Worm (Caenorhabditis elegans): ENCODE results near the gene T16A1.5.
"Not testable (repeated sequence)": the region's sequence is repeated elsewhere in the genome, so short reads cannot be mapped to it uniquely, and the experiment has no call there.

The T16A1.5 gene

ce11 chrII:2063989-2064388 lies 19.6 kb downstream of the T16A1.5 start, which contains the start of gene F07E5.13:
Gene F07E5.13, minus strand, starts transcription at chrII:2064089.
- TF ChIP-seq hlh-13 (GFP tag; optimal IDR thresholded peaks at IDR 0.05), result no peak
- no peak for TF ChIP-seq unc-86 (tag; optimal IDR thresholded peaks at IDR 0.05)
- TF ChIP-seq pqm-1 (tag; optimal IDR thresholded peaks at IDR 0.05), result no peak
- TF ChIP-seq ceh-6 (GFP tag; optimal IDR thresholded peaks at IDR 0.05), result no peak
- TF ChIP-seq ceh-22 (tag; optimal IDR thresholded peaks at IDR 0.05), result no peak
- TF ChIP-seq ceh-45 (GFP tag; IDR thresholded peaks at IDR 0.05), result no peak
- TF ChIP-seq sox-2 (GFP tag; IDR thresholded peaks at IDR 0.05), result no peak
- TF ChIP-seq ama-1 (optimal IDR thresholded peaks at IDR 0.05), result no peak
- no peak for TF ChIP-seq K02D7.2 (tag; optimal IDR thresholded peaks at IDR 0.05)
- TF ChIP-seq ahr-1 (tag; optimal IDR thresholded peaks at IDR 0.05), result no peak

- no peak for TF ChIP-seq ttx-3 (tag; optimal IDR thresholded peaks at IDR 0.05)
- peak; percentile 42 for TF ChIP-seq nfya-1 (tag; optimal IDR thresholded peaks at IDR 0.05)
- no peak for TF ChIP-seq K02D7.2 (tag; optimal IDR thresholded peaks at IDR 0.05)
- peak; percentile 20 for TF ChIP-seq unc-42 (tag; optimal IDR thresholded peaks at IDR 0.05)
- peak; percentile 1 for TF ChIP-seq tbx-2 (tag; optimal IDR thresholded peaks at IDR 0.05)
- TF ChIP-seq ceh-48 (tag; optimal IDR thresholded peaks at IDR 0.05), result no peak
- TF ChIP-seq hlh-6 (tag; optimal IDR thresholded peaks at IDR 0.05), result no peak
- no peak for TF ChIP-seq pqm-1 (tag; optimal IDR thresholded peaks at IDR 0.05)
Observed at ce11 chrII:2058985-2059384, 24.6 kb downstream of the T16A1.5 start, which contains the start of gene F07E5.5. Gene F07E5.5, minus strand, starts transcription at chrII:2059070.

- no peak for TF ChIP-seq tbx-7 (tag; optimal IDR thresholded peaks at IDR 0.05)
- no peak for TF ChIP-seq ceh-34 (tag; optimal IDR thresholded peaks at IDR 0.05)
- no peak for TF ChIP-seq ahr-1 (tag; optimal IDR thresholded peaks at IDR 0.05)
- no peak for TF ChIP-seq sdc-2 (tag; optimal IDR thresholded peaks at IDR 0.05)
- TF ChIP-seq unc-55 (GFP tag; optimal IDR thresholded peaks at IDR 0.05), result no peak
- TF ChIP-seq ceh-30 (tag; optimal IDR thresholded peaks at IDR 0.05), result no peak
- no peak for TF ChIP-seq hlh-6 (tag; optimal IDR thresholded peaks at IDR 0.05)
- TF ChIP-seq pqm-1 (tag; optimal IDR thresholded peaks at IDR 0.05), result no peak
- no peak for TF ChIP-seq tbx-2 (tag; optimal IDR thresholded peaks at IDR 0.05)
- TF ChIP-seq unc-86 (tag; optimal IDR thresholded peaks at IDR 0.05), result no peak
Observed at ce11 chrII:2051372-2051771, 32.3 kb downstream of the T16A1.5 start, which contains the start of gene fbxb-35. Gene fbxb-35, plus strand, starts transcription at chrII:2051672.

ce11 chrII:2046556-2046955 lies 37.1 kb downstream of the T16A1.5 start, which contains the start of gene math-1:
Gene math-1, minus strand, starts transcription at chrII:2046656.
- not testable (repeated sequence) for TF ChIP-seq sox-4, hlh-6, ref-2 (tag; optimal IDR thresholded peaks at IDR 0.05)

ce11 chrII:2045505-2045904 lies 38.1 kb downstream of the T16A1.5 start, which contains the start of gene bath-24:
Gene bath-24, minus strand, starts transcription at chrII:2045605.
- TF ChIP-seq unc-55 (GFP tag; optimal IDR thresholded peaks at IDR 0.05) (no peak), unc-86 (tag; optimal IDR thresholded peaks at IDR 0.05) (no peak), C38D4.7 (GFP tag; optimal IDR thresholded peaks at IDR 0.05) (no peak), nhr-11 (tag; optimal IDR thresholded peaks at IDR 0.05) (no peak), fkh-10 (GFP tag; optimal IDR thresholded peaks at IDR 0.05) (no peak), hlh-13 (GFP tag; optimal IDR thresholded peaks at IDR 0.05) (no peak), hlh-8 (tag; optimal IDR thresholded peaks at IDR 0.05) (no peak), hlh-15 (tag; optimal IDR thresholded peaks at IDR 0.05) (no peak), hlh-30 (tag; optimal IDR thresholded peaks at IDR 0.05; ENCODE audit: insufficient read depth) (no peak), ceh-14 (tag; optimal IDR thresholded peaks at IDR 0.05) (no peak), madf-2 (tag; optimal IDR thresholded peaks at IDR 0.05) (no peak), npax-4 (tag; optimal IDR thresholded peaks at IDR 0.05) (no peak), nhr-232 (tag; optimal IDR thresholded peaks at IDR 0.05) (no peak), odd-2 (tag; optimal IDR thresholded peaks at IDR 0.05) (no peak), ceh-22 (tag; optimal IDR thresholded peaks at IDR 0.05) (no peak), sox-4 (tag; optimal IDR thresholded peaks at IDR 0.05) (no peak), dmd-4 (tag; optimal IDR thresholded peaks at IDR 0.05; ENCODE audit: borderline replicate concordance) (no peak), ttx-3 (tag; optimal IDR thresholded peaks at IDR 0.05) (no peak), fax-1 (tag; optimal IDR thresholded peaks at IDR 0.05) (no peak), tbx-2 (tag; optimal IDR thresholded peaks at IDR 0.05) (no peak)
